Fruit fly (Drosophila melanogaster) whole organism, pupa: Measurements from ENCODE around the gene CG15922.

Experiments
- CG10348 ChIP-seq: fragments of 200-800 bp; sonication (Bioruptor generic); IDR thresholded peaks from 2 replicates; pipeline ENCODE4 v1.3.6; 2022; ENCODE audit warnings: missing biosample characterization, missing genetic modification characterization
- CG12605 ChIP-seq: fragments of 200-800 bp; sonication (Bioruptor generic); IDR thresholded peaks from 2 replicates; pipeline ENCODE4 v1.3.6; 2022; ENCODE audit warnings: missing biosample characterization, missing genetic modification characterization
- CG13204 ChIP-seq: fragments of 200-800 bp; sonication (Bioruptor generic); optimal IDR thresholded peaks from 2 replicates; lab custom pipeline; 2018; ENCODE audit warnings: missing biosample characterization, mild to moderate bottlenecking, missing genetic modification characterization, moderate library complexity
- CG14655 ChIP-seq: fragments of 200-800 bp; sonication (Bioruptor generic); optimal IDR thresholded peaks from 3 replicates; lab custom pipeline; 2017; ENCODE audit warnings: mild to moderate bottlenecking, missing biosample characterization, missing genetic modification reagents, missing genetic modification characterization
- CG15710 ChIP-seq: fragments of 200-800 bp; sonication (Bioruptor generic); optimal IDR thresholded peaks from 2 replicates; lab custom pipeline; 2018; ENCODE audit warnings: missing biosample characterization, mild to moderate bottlenecking, missing genetic modification characterization, moderate library complexity
- CG17806 ChIP-seq: fragments of 200-800 bp; sonication (Bioruptor generic); optimal IDR thresholded peaks from 2 replicates; lab custom pipeline; 2018; ENCODE audit warnings: missing biosample characterization, mild to moderate bottlenecking, missing genetic modification characterization, moderate library complexity
- CG32121 ChIP-seq: fragments of 200-800 bp; sonication (Bioruptor generic); IDR thresholded peaks from 2 replicates; pipeline ENCODE4 v1.3.6; 2022; ENCODE audit warnings: missing biosample characterization, missing genetic modification characterization
- CG34367 ChIP-seq: fragments of 200-800 bp; sonication (Bioruptor generic); optimal IDR thresholded peaks from 2 replicates; lab custom pipeline; 2018; ENCODE audit warnings: missing biosample characterization, mild to moderate bottlenecking, missing genetic modification characterization
- CG4496 ChIP-seq: fragments of 200-800 bp; sonication (Bioruptor generic); IDR thresholded peaks from 3 replicates; pipeline ENCODE4 v1.3.6; 2022; ENCODE audit warnings: missing biosample characterization, missing genetic modification characterization
- CG8159 ChIP-seq: fragments of 200-800 bp; sonication (Bioruptor generic); optimal IDR thresholded peaks from 3 replicates; lab custom pipeline; 2018; ENCODE audit warnings: missing biosample characterization, mild to moderate bottlenecking, missing genetic modification characterization, moderate library complexity
- CG8301 ChIP-seq: fragments of 200-800 bp; sonication (Bioruptor generic); optimal IDR thresholded peaks from 2 replicates; lab custom pipeline; 2018; ENCODE audit warnings: missing biosample characterization, mild to moderate bottlenecking, missing genetic modification characterization
- CG9948 ChIP-seq: fragments of 200-800 bp; sonication (Bioruptor generic); optimal IDR thresholded peaks from 2 replicates; lab custom pipeline; 2018; ENCODE audit warnings: missing biosample characterization, mild to moderate bottlenecking, missing genetic modification characterization, moderate library complexity
- D1 ChIP-seq: fragments of 200-800 bp; sonication (Bioruptor generic); optimal IDR thresholded peaks from 2 replicates; lab custom pipeline; 2018; ENCODE audit warnings: missing biosample characterization, mild to moderate bottlenecking, missing genetic modification characterization, moderate library complexity
- EcR ChIP-seq: fragments of 200-800 bp; sonication (Bioruptor generic); optimal IDR thresholded peaks from 3 replicates; lab custom pipeline; 2019; ENCODE audit warnings: missing biosample characterization, missing genetic modification characterization, mild to moderate bottlenecking, moderate library complexity, missing genetic modification reagents
- Ets98B ChIP-seq: fragments of 200-800 bp; sonication (Bioruptor generic); IDR thresholded peaks from 2 replicates; pipeline ENCODE4 v1.3.6; 2022; ENCODE audit warnings: missing biosample characterization, missing genetic modification characterization
- Pif1A ChIP-seq: fragments of 200-800 bp; sonication (Bioruptor generic); optimal IDR thresholded peaks from 3 replicates; lab custom pipeline; 2016; ENCODE audit warnings: missing biosample characterization, missing genetic modification characterization
- Pif1B ChIP-seq: fragments of 200-800 bp; sonication (Bioruptor generic); optimal IDR thresholded peaks from 3 replicates; lab custom pipeline; 2016; ENCODE audit warnings: missing biosample characterization, missing genetic modification characterization
- Snoo ChIP-seq: fragments of 200-800 bp; sonication (Bioruptor generic); optimal IDR thresholded peaks from 3 replicates; lab custom pipeline; 2017; ENCODE audit warnings: missing biosample characterization, mild to moderate bottlenecking, missing genetic modification characterization, inconsistent platforms
- fd96Ca ChIP-seq: fragments of 200-800 bp; sonication (Bioruptor generic); IDR thresholded peaks from 3 replicates; pipeline ENCODE4 v1.3.6; 2022; ENCODE audit warnings: missing biosample characterization, missing genetic modification characterization
- gl ChIP-seq: fragments of 200-800 bp; sonication (Bioruptor generic); optimal IDR thresholded peaks from 2 replicates; lab custom pipeline; 2018; ENCODE audit warnings: missing biosample characterization, mild to moderate bottlenecking, missing genetic modification characterization
- rn ChIP-seq: fragments of 200-800 bp; sonication (Bioruptor generic); IDR thresholded peaks from 2 replicates; pipeline ENCODE4 v1.3.6; 2022; ENCODE audit warnings: missing biosample characterization, missing genetic modification characterization

CG15922 gene

DNA sequence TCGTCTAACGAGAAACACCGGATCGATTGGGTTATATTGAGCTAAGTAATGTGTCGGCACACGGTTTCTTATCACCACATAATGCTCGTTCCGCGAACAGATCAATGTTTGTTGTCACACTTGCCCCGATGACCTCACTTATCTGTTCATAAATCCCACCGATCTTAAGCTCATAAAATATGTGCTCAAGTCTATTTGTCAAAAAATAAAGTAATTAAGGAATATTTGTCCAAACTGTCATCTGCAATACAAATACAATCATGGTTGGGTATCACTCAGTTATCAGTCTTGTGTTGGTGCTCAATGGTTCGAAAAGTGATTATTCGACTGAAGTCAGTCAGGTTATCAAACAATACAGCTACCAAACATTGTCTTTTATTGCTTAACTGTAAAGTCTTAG lies 11.8 kb downstream of the CG15922 start:
- no peak for TF ChIP-seq CG15710
- TF ChIP-seq Pif1A (GFP tag; lab: Kevin White, UChicago): no peak
- no peak for TF ChIP-seq rn (GFP tag; lab: Robert Waterston, UW)
- no peak for TF ChIP-seq CG32121 (GFP tag; lab: Robert Waterston, UW)
- no peak for TF ChIP-seq CG12605 (GFP tag; lab: Robert Waterston, UW)
- TF ChIP-seq CG8159 (tag; lab: Kevin White, UChicago): no peak
- no peak for TF ChIP-seq CG9948 (tag; lab: Kevin White, UChicago)
- TF ChIP-seq CG4496 (GFP tag; lab: Robert Waterston, UW): no peak
- no peak for TF ChIP-seq D1 (tag; lab: Kevin White, UChicago)
- no peak for TF ChIP-seq gl
- no peak for TF ChIP-seq CG17806 (tag; lab: Kevin White, UChicago)

DNA sequence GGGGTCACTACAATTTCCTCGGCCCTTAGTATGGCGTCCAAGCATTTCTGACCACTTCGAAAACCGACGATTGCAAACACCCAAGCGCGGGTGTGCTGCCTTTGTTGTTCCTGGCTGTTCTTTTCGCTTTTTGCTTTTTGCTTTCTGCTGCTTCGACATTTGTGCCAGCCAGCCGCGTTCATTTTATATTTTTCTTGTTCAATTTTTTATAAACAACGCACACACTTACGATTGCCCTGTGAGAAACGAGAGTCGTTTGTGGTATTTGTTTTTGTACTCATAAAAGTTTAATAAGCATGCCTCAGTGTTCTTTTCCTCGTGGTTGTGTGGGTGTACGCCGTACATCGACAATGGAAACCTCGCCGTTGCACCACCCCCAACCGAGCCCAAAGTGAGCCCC lies 12.3 kb downstream of the CG15922 start:
- TF ChIP-seq CG34367 (tag; lab: Kevin White, UChicago) (no peak), fd96Ca (0 out of 3 replicates have a peak, but pooled peaks have one; percentile 48), D1 (tag; lab: Kevin White, UChicago) (no peak), EcR (peak; percentile 17), CG13204 (GFP tag; lab: Kevin White, UChicago) (peak; percentile 62), Pif1B (GFP tag; lab: Kevin White, UChicago) (no peak), CG10348 (no peak), CG12605 (GFP tag; lab: Robert Waterston, UW) (peak; percentile 42; the same call in 1 of the 2 replicates), rn (GFP tag; lab: Robert Waterston, UW) (no peak), CG4496 (GFP tag; lab: Robert Waterston, UW) (peak; percentile 66), CG14655 (GFP tag; lab: Kevin White, UChicago) (no peak), gl (peak; percentile 70), CG15710 (peak; percentile 42)

DNA sequence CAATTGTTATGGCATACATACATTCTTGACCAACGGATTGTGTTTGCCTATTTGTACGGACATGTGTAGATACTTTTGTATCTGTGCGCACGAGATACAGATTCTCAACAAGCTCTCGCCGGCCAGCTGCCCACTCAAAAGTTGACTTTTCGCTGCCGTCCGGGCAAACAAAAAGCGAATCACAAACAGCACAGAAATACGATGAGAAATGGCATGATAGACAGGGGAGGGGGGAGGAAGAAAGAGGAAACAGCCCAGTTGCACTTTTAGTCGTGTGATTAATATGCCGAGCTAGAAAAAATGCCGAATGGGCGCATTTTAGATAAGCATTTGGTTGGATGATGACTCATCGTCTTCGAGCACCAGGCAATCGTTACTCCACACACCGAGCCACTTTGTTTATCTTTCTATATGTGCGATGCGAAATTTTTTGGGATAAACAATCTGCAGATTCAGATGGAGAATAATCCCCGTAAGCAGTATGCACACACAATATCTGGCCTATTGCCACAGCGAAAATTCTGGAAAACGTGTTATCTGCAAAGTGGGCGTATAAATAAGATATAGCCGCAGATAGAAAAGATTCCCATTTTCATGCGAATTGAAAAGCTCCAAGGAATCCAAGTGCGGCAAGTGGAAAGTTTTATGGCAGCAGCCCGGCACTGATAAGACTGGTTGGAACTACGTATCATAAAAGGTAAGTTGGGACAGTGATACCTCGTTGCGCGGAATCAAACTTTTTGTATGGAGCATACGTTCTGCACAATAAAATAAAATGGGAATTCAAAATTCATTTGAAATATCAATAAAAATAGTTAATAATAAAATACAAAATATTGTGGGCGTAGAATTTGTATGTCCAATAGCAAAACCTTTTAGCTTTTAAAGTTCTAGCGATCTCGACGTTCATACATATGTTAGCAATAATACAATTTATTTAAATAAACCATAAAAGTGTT lies 13.1 kb downstream of the CG15922 start:
- TF ChIP-seq Pif1A (GFP tag; lab: Kevin White, UChicago) (peak; percentile 17), CG15710 (no peak), CG14655 (GFP tag; lab: Kevin White, UChicago) (peak; percentile 18), CG8301 (tag; lab: Kevin White, UChicago) (no peak), fd96Ca (0 out of 3 replicates have a peak, but pooled peaks have one; percentile 20), CG4496 (GFP tag; lab: Robert Waterston, UW) (0 out of 3 replicates have a peak, but pooled peaks have one; percentile 6)

DNA sequence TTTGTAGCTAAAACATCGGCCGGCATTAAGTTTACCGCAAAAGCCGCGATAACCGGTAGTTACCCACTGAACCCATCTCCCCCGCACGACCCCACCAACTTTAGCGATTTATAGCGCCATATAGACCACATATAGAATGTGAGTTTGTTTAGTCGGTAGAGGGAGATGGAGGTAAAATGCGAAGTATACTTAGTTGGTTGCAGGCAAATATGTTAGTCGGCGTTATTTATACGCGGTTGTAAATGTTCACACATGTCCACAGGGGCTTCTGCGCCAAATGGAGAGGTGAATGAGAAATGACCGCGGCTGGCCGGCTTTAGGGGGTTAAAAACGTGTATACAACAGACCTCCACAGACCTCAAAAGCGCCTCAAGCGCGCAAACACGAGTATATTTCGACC lies 14.4 kb downstream of the CG15922 start:
- peak; percentile 45; the same call in 1 of the 2 replicates for TF ChIP-seq Ets98B (GFP tag; lab: Robert Waterston, UW)
- TF ChIP-seq CG34367 (tag; lab: Kevin White, UChicago): no peak
- TF ChIP-seq CG32121 (GFP tag; lab: Robert Waterston, UW): peak; percentile 26; the same call in 1 of the 2 replicates
- TF ChIP-seq CG13204 (GFP tag; lab: Kevin White, UChicago): no peak
- TF ChIP-seq CG14655 (GFP tag; lab: Kevin White, UChicago): no peak
- 0 out of 2 replicates have a peak, but pooled peaks have one; percentile 28 for TF ChIP-seq CG12605 (GFP tag; lab: Robert Waterston, UW)
- no peak for TF ChIP-seq Pif1B (GFP tag; lab: Kevin White, UChicago)
- no peak for TF ChIP-seq Snoo (tag; lab: Kevin White, UChicago)
- no peak for TF ChIP-seq D1 (tag; lab: Kevin White, UChicago)
- TF ChIP-seq CG4496 (GFP tag; lab: Robert Waterston, UW): 0 out of 3 replicates have a peak, but pooled peaks have one; percentile 40
- no peak for TF ChIP-seq CG17806 (tag; lab: Kevin White, UChicago)
- peak; percentile 23; the same call in 1 of the 3 replicates for TF ChIP-seq fd96Ca
- no peak for TF ChIP-seq CG10348
- TF ChIP-seq CG15710: no peak
- no peak for TF ChIP-seq CG8159 (tag; lab: Kevin White, UChicago)
- TF ChIP-seq gl: no peak

DNA sequence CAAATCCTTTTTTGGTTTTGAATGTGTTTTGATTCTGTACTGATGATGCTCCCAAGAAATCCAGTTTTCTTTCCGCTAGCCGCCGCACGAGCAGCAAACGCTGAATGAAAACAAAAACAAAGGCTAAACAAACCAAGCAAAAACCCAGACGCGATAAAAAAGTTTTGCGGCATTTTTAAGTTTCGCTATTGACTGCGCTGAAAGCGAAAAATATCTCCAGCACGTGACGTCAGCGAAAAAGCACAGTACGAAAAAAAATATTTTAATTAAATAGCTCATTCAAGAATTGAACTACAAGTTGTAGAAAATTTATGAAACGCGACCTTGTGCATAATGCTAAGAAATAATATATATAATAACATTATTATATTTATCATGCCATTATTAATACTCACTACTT lies 15.1 kb downstream of the CG15922 start:
- TF ChIP-seq CG8301 (tag; lab: Kevin White, UChicago) (no peak), Snoo (tag; lab: Kevin White, UChicago) (no peak), CG32121 (GFP tag; lab: Robert Waterston, UW) (no peak)

DNA sequence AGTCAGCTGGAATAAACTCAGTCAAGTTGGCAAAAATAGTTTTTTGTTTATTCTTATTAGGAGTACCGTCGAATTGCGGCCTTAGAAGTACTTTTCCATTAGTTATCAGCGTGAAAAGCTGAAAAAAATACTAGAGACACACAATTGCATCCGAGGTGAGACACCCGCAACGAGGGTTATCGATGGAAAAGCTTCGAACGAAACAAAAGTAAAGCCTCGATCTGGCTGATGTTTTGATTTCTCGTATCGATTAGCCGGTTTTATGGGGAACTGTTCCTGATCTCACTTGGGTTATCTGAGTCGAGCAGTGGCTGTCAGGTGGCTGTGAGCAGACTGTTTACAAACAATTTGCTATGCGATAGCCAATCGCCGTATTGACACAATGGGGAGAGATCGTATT lies 16.4 kb downstream of the CG15922 start:
- TF ChIP-seq gl (no peak), CG10348 (no peak), CG9948 (tag; lab: Kevin White, UChicago) (no peak), CG32121 (GFP tag; lab: Robert Waterston, UW) (no peak), CG8159 (tag; lab: Kevin White, UChicago) (no peak), CG8301 (tag; lab: Kevin White, UChicago) (no peak)
- TF ChIP-seq, all 21 proteins: peak for 0
